Worm (Caenorhabditis elegans): ENCODE data around the gene F54D12.9.

ce11 chrII:1341416-1341815 lies 40.1 kb downstream of the F54D12.9 start:
- TF ChIP-seq R02D3.7 (tag; optimal IDR thresholded peaks at IDR 0.05), result no peak
- TF ChIP-seq elt-3 (tag; optimal IDR thresholded peaks at IDR 0.05), result no peak
- no peak for TF ChIP-seq lin-11 (tag; optimal IDR thresholded peaks at IDR 0.05)
- TF ChIP-seq sma-9 (GFP tag; optimal IDR thresholded peaks at IDR 0.05), result peak; percentile 45
- TF ChIP-seq sma-9 (tag; optimal IDR thresholded peaks at IDR 0.05), result no peak
- TF ChIP-seq nhr-23 (tag; optimal IDR thresholded peaks at IDR 0.05), result no peak
- TF ChIP-seq unc-62 (GFP tag; optimal IDR thresholded peaks at IDR 0.05), result no peak
- TF ChIP-seq mdl-1 (tag; optimal IDR thresholded peaks at IDR 0.05), result no peak
- peak; percentile 41 for TF ChIP-seq lin-13 (GFP tag; optimal IDR thresholded peaks at IDR 0.05)

Measured in whole organism, L2 larva.